Fruit fly (Drosophila melanogaster): ENCODE data around the gene Ocho.
A peak's percentile ranks its signal among the peaks of the same experiment; 100 is the strongest.

Gene Ocho

DNA sequence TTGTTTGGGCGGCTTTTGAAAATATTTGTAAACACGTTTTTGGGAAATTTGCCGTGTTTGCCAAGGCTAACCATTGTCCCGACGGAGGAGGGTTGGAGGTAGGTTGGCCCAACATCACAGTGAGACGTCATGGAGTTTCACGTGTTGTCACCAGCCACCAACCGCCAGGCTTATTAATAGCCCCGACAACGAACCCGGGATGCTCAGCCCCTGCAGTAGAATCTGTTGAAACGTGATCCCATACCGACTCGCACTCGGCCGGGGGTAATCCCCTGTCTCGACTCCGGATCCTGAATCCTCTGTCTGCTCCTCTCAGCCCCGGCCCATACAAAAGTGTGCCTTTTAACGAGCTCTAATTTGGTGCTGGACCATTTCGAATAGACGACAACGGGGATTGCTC, 14.1 kb upstream of the Ocho start (continued):
- TF ChIP-seq CG4707 (GFP tag; optimal IDR thresholded peaks at IDR 0.05) (no peak), CG2116 (GFP tag; optimal IDR thresholded peaks at IDR 0.05) (no peak), Fer2 (tag; optimal IDR thresholded peaks at IDR 0.05) (no peak), Hr3 (GFP tag; optimal IDR thresholded peaks at IDR 0.05) (no peak), Side (GFP tag; optimal IDR thresholded peaks at IDR 0.05) (no peak), gcm2 (GFP tag; optimal IDR thresholded peaks at IDR 0.05) (no peak), CG11456 (GFP tag; IDR thresholded peaks at IDR 0.05) (no peak), crol (GFP tag; IDR thresholded peaks at IDR 0.05) (peak; percentile 53; the same call in 1 of the 2 replicates), B-H1 (GFP tag; IDR thresholded peaks at IDR 0.05) (no peak), CG12155 (GFP tag; optimal IDR thresholded peaks at IDR 0.05) (no peak), CG5953 (GFP tag; IDR thresholded peaks at IDR 0.05) (no peak), hbn (GFP tag; IDR thresholded peaks at IDR 0.05; ENCODE audit: partially characterized antibody) (no peak), Abd-B (GFP tag; optimal IDR thresholded peaks at IDR 0.05) (no peak), slou (GFP tag; optimal IDR thresholded peaks at IDR 0.05) (no peak), crp (GFP tag; optimal IDR thresholded peaks at IDR 0.05) (no peak), HLH4C (GFP tag; IDR thresholded peaks at IDR 0.05; ENCODE audit: partially characterized antibody) (no peak), CG8290 (GFP tag; optimal IDR thresholded peaks at IDR 0.05) (no peak), CG8290 (tag; optimal IDR thresholded peaks at IDR 0.05) (no peak), yki (optimal IDR thresholded peaks at IDR 0.05) (no peak), jumu (GFP tag; optimal IDR thresholded peaks at IDR 0.05) (no peak), Trl (optimal IDR thresholded peaks at IDR 0.05) (no peak), Trl (GFP tag; optimal IDR thresholded peaks at IDR 0.05) (no peak), Hand (GFP tag; optimal IDR thresholded peaks at IDR 0.05) (no peak), Oli (tag; optimal IDR thresholded peaks at IDR 0.05) (no peak), zen (tag; optimal IDR thresholded peaks at IDR 0.05) (peak; percentile 89), CG18262 (tag; optimal IDR thresholded peaks at IDR 0.05) (no peak), HmgZ (tag; optimal IDR thresholded peaks at IDR 0.05) (no peak), CG10959 (GFP tag; IDR thresholded peaks at IDR 0.05) (no peak), CG1233 (GFP tag; optimal IDR thresholded peaks at IDR 0.05) (no peak), CG6813 (GFP tag; optimal IDR thresholded peaks at IDR 0.05) (no peak), z (GFP tag; IDR thresholded peaks at IDR 0.05) (no peak), CG18011 (GFP tag; optimal IDR thresholded peaks at IDR 0.05) (no peak), TFAM (GFP tag; optimal IDR thresholded peaks at IDR 0.05) (no peak), Hr78 (GFP tag; optimal IDR thresholded peaks at IDR 0.05) (no peak), CG9727 (GFP tag; optimal IDR thresholded peaks at IDR 0.05) (no peak), B-H2 (GFP tag; optimal IDR thresholded peaks at IDR 0.05) (no peak), pita (GFP tag; optimal IDR thresholded peaks at IDR 0.05) (no peak), CG10979 (tag; optimal IDR thresholded peaks at IDR 0.05) (no peak), CG10366 (GFP tag; IDR thresholded peaks at IDR 0.05) (no peak), dpn (GFP tag; optimal IDR thresholded peaks at IDR 0.05) (no peak), E2f1 (GFP tag; IDR thresholded peaks at IDR 0.05) (no peak), ro (GFP tag; IDR thresholded peaks at IDR 0.05) (no peak), ATbp (GFP tag; optimal IDR thresholded peaks at IDR 0.05) (no peak), fd102C (GFP tag; optimal IDR thresholded peaks at IDR 0.05) (no peak), CG4730 (GFP tag; IDR thresholded peaks at IDR 0.05) (no peak), sr (GFP tag; IDR thresholded peaks at IDR 0.05) (no peak), sima (GFP tag; optimal IDR thresholded peaks at IDR 0.05) (no peak), bcd (GFP tag; optimal IDR thresholded peaks at IDR 0.05) (no peak), CG4404 (GFP tag; IDR thresholded peaks at IDR 0.05) (no peak), odd (GFP tag; optimal IDR thresholded peaks at IDR 0.05) (peak; percentile 19), CHES-1-like (GFP tag; optimal IDR thresholded peaks at IDR 0.05) (no peak), insv (GFP tag; optimal IDR thresholded peaks at IDR 0.05) (no peak), Six4 (GFP tag; optimal IDR thresholded peaks at IDR 0.05) (peak; percentile 21)
